Worm (Caenorhabditis elegans) whole organism, L2 larva: ENCODE data around the gene ZK353.9.

Experiments
- ama-1 ChIP-seq: fragments of 150-350 bp; optimal IDR thresholded peaks from 2 replicates; lab custom pipeline; 2018; ENCODE audit warnings: inconsistent platforms
- ceh-82 ChIP-seq: fragments of 150-350 bp; optimal IDR thresholded peaks from 2 replicates; lab custom pipeline; 2014; ENCODE audit warnings: missing biosample characterization, missing genetic modification characterization
- nhr-12 ChIP-seq: fragments of 150-350 bp; optimal IDR thresholded peaks from 2 replicates; lab custom pipeline; 2014; ENCODE audit warnings: missing biosample characterization, missing genetic modification characterization
- nhr-25 ChIP-seq: fragments of 150-350 bp; sonication (generic microtip); optimal IDR thresholded peaks from 3 replicates; lab custom pipeline; 2014; ENCODE audit warnings: missing biosample characterization, missing genetic modification characterization
- nhr-6 ChIP-seq: fragments of 150-350 bp; optimal IDR thresholded peaks from 2 replicates; lab custom pipeline; 2014; ENCODE audit warnings: missing biosample characterization, missing genetic modification characterization
- unc-55 ChIP-seq: fragments of 150-350 bp; sonication (generic microtip); optimal IDR thresholded peaks from 3 replicates; lab custom pipeline; 2014; ENCODE audit warnings: missing biosample characterization, missing genetic modification reagents, missing genetic modification characterization
- ztf-11 ChIP-seq: sonication (generic microtip); optimal IDR thresholded peaks from 2 replicates; lab custom pipeline; 2017; ENCODE audit warnings: missing biosample characterization, missing genetic modification characterization

ce11 chrIII:8411976-8412375 is 2.7 kb downstream of the ZK353.9 start:
- TF ChIP-seq ama-1: peak; percentile 38
- TF ChIP-seq nhr-6 (tag; lab: Kevin White, UChicago): peak; percentile 49
- no peak for TF ChIP-seq nhr-12
- TF ChIP-seq ztf-11 (tag; lab: Kevin White, UChicago): no peak
- TF ChIP-seq ceh-82 (tag; lab: Kevin White, UChicago): no peak
- peak; percentile 91 for TF ChIP-seq unc-55 (GFP tag; lab: Kevin White, UChicago)
- peak; percentile 88 for TF ChIP-seq nhr-25 (tag; lab: Kevin White, UChicago)
